Fruit fly (Drosophila melanogaster): ENCODE measurements around the gene Ddrgk1.

The Ddrgk1 gene

dm6 chr3R:21199085-21199899, 15.6 kb upstream of the Ddrgk1 start (continued):
- no peak for TF ChIP-seq CG12391 (tag; optimal IDR thresholded peaks at IDR 0.05)
- TF ChIP-seq Sox102F (GFP tag; optimal IDR thresholded peaks at IDR 0.05) = peak; percentile 7
- no peak for TF ChIP-seq Hey (tag; optimal IDR thresholded peaks at IDR 0.05)
- no peak for TF ChIP-seq Abd-B (GFP tag; optimal IDR thresholded peaks at IDR 0.05)
- no peak for TF ChIP-seq kni (GFP tag; optimal IDR thresholded peaks at IDR 0.05)
- TF ChIP-seq bowl (GFP tag; IDR thresholded peaks at IDR 0.05) = no peak
- TF ChIP-seq CG13123 (GFP tag; optimal IDR thresholded peaks at IDR 0.05) = no peak
- no peak for TF ChIP-seq Mad (GFP tag; optimal IDR thresholded peaks at IDR 0.05)
- TF ChIP-seq HLH54F (GFP tag; optimal IDR thresholded peaks at IDR 0.05) = no peak
- TF ChIP-seq dmrt11E (tag; optimal IDR thresholded peaks at IDR 0.05) = no peak
- TF ChIP-seq stc (GFP tag; IDR thresholded peaks at IDR 0.05) = no peak
- peak; percentile 6 for TF ChIP-seq lbe (GFP tag; optimal IDR thresholded peaks at IDR 0.05)
- no peak for TF ChIP-seq pfk (GFP tag; optimal IDR thresholded peaks at IDR 0.05)
- no peak for TF ChIP-seq Nf-YB (GFP tag; optimal IDR thresholded peaks at IDR 0.05)
- no peak for TF ChIP-seq CG10147 (GFP tag; optimal IDR thresholded peaks at IDR 0.05)
- TF ChIP-seq dpn (GFP tag; optimal IDR thresholded peaks at IDR 0.05) = no peak
- TF ChIP-seq NC2β (GFP tag; optimal IDR thresholded peaks at IDR 0.05) = no peak
- peak; percentile 4 for TF ChIP-seq CG3281 (GFP tag; optimal IDR thresholded peaks at IDR 0.05)
- no peak for TF ChIP-seq Fer2 (tag; optimal IDR thresholded peaks at IDR 0.05)
- no peak for TF ChIP-seq sima (GFP tag; optimal IDR thresholded peaks at IDR 0.05)
- no peak for TF ChIP-seq Hsf (GFP tag; optimal IDR thresholded peaks at IDR 0.05)
- no peak for TF ChIP-seq sisA (GFP tag; IDR thresholded peaks at IDR 0.05)
- TF ChIP-seq schlank (tag; optimal IDR thresholded peaks at IDR 0.05) = no peak
- TF ChIP-seq nom (GFP tag; optimal IDR thresholded peaks at IDR 0.05) = peak; percentile 3
- no peak for TF ChIP-seq Max (GFP tag; optimal IDR thresholded peaks at IDR 0.05)
- TF ChIP-seq psq (GFP tag; optimal IDR thresholded peaks at IDR 0.05) = no peak
- TF ChIP-seq CG6175 (GFP tag; IDR thresholded peaks at IDR 0.05) = no peak
- no peak for TF ChIP-seq ttk (GFP tag; IDR thresholded peaks at IDR 0.05)
- no peak for TF ChIP-seq CG7271 (tag; optimal IDR thresholded peaks at IDR 0.05)
- TF ChIP-seq kah (GFP tag; optimal IDR thresholded peaks at IDR 0.05) = peak; percentile 31
- TF ChIP-seq Sry-β (GFP tag; optimal IDR thresholded peaks at IDR 0.05) = no peak
- TF ChIP-seq disco-r (GFP tag; optimal IDR thresholded peaks at IDR 0.05) = no peak
- no peak for TF ChIP-seq H2.0 (GFP tag; IDR thresholded peaks at IDR 0.05)
- no peak for TF ChIP-seq dm (GFP tag; optimal IDR thresholded peaks at IDR 0.05)
- no peak for TF ChIP-seq E2f1 (GFP tag; IDR thresholded peaks at IDR 0.05)
- no peak for TF ChIP-seq CG2116 (GFP tag; optimal IDR thresholded peaks at IDR 0.05)
- no peak for TF ChIP-seq CG10267 (tag; optimal IDR thresholded peaks at IDR 0.05)
- TF ChIP-seq CG16779 (GFP tag; IDR thresholded peaks at IDR 0.05) = no peak
- no peak for TF ChIP-seq Doc2 (GFP tag; IDR thresholded peaks at IDR 0.05)
- TF ChIP-seq NFAT (GFP tag; IDR thresholded peaks at IDR 0.05) = no peak
- peak; percentile 76 for TF ChIP-seq ftz-f1 (GFP tag; optimal IDR thresholded peaks at IDR 0.05)
- TF ChIP-seq CG30403 (GFP tag; optimal IDR thresholded peaks at IDR 0.05) = no peak
- TF ChIP-seq CG4328 (GFP tag; optimal IDR thresholded peaks at IDR 0.05) = no peak
- TF ChIP-seq eyg (GFP tag; optimal IDR thresholded peaks at IDR 0.05) = no peak
- TF ChIP-seq sd (tag; optimal IDR thresholded peaks at IDR 0.05) = peak; percentile 25
- no peak for TF ChIP-seq CG8765 (GFP tag; IDR thresholded peaks at IDR 0.05)
- TF ChIP-seq da (GFP tag; optimal IDR thresholded peaks at IDR 0.05) = no peak
- TF ChIP-seq E2f2 (GFP tag; IDR thresholded peaks at IDR 0.05) = no peak
- TF ChIP-seq Dip3 (GFP tag; optimal IDR thresholded peaks at IDR 0.05) = no peak
- no peak for TF ChIP-seq CG13424 (tag; optimal IDR thresholded peaks at IDR 0.05)
